Fruit fly (Drosophila melanogaster) whole organism, prepupa: Measurements from ENCODE around the gene Cand1.

ENCODE experiments used
- Blimp-1 ChIP-seq: fragments of 200-800 bp; sonication (Bioruptor generic); optimal IDR thresholded peaks from 3 replicates; lab custom pipeline; 2017; ENCODE audit warnings: missing biosample characterization, missing genetic modification characterization, mild to moderate bottlenecking, moderate library complexity, missing genetic modification reagents
- CG10631 ChIP-seq: fragments of 200-800 bp; sonication (Bioruptor generic); optimal IDR thresholded peaks from 2 replicates; lab custom pipeline; 2016; ENCODE audit warnings: missing biosample characterization, missing genetic modification characterization
- CG10669 ChIP-seq: fragments of 200-800 bp; sonication (Bioruptor generic); optimal IDR thresholded peaks from 3 replicates; lab custom pipeline; 2018; ENCODE audit warnings: missing biosample characterization, mild to moderate bottlenecking, missing genetic modification characterization, moderate library complexity
- CG11902 ChIP-seq: fragments of 200-800 bp; sonication (Bioruptor generic); optimal IDR thresholded peaks from 3 replicates; lab custom pipeline; 2016; ENCODE audit warnings: missing biosample characterization, missing genetic modification characterization
- CG15336 ChIP-seq: fragments of 200-800 bp; sonication (Bioruptor generic); IDR thresholded peaks from 2 replicates; pipeline ENCODE4 v1.3.6; 2022; ENCODE audit warnings: missing biosample characterization, missing genetic modification characterization
- CG16779 ChIP-seq: fragments of 200-800 bp; sonication (Bioruptor generic); optimal IDR thresholded peaks from 3 replicates; lab custom pipeline; 2017; ENCODE audit warnings: missing biosample characterization, mild to moderate bottlenecking, missing genetic modification characterization
- CG3032 ChIP-seq: fragments of 200-800 bp; optimal IDR thresholded peaks from 2 replicates; lab custom pipeline; 2019; ENCODE audit warnings: missing biosample characterization, mild to moderate bottlenecking, missing genetic modification characterization, moderate library complexity
- CG31627 ChIP-seq: fragments of 200-800 bp; sonication (Bioruptor generic); optimal IDR thresholded peaks from 3 replicates; lab custom pipeline; 2016; ENCODE audit warnings: missing biosample characterization, missing genetic modification characterization
- CG34406 ChIP-seq: fragments of 200-800 bp; sonication (Bioruptor generic); optimal IDR thresholded peaks from 3 replicates; lab custom pipeline; 2016; ENCODE audit warnings: missing biosample characterization, missing genetic modification characterization
- CG4318 ChIP-seq: fragments of 200-800 bp; sonication (Bioruptor generic); optimal IDR thresholded peaks from 3 replicates; lab custom pipeline; 2017; ENCODE audit warnings: missing biosample characterization, mild to moderate bottlenecking, missing genetic modification characterization
- CG6163 ChIP-seq: fragments of 200-800 bp; sonication (Bioruptor generic); IDR thresholded peaks from 3 replicates; pipeline ENCODE4 v1.3.6; 2022; ENCODE audit warnings: missing biosample characterization, missing genetic modification characterization
- CG6792 ChIP-seq: fragments of 200-800 bp; sonication (Bioruptor generic); optimal IDR thresholded peaks from 3 replicates; lab custom pipeline; 2016; ENCODE audit warnings: missing biosample characterization, missing genetic modification characterization
- CG7368 ChIP-seq: fragments of 200-800 bp; sonication (Bioruptor generic); optimal IDR thresholded peaks from 3 replicates; lab custom pipeline; 2016; ENCODE audit warnings: missing biosample characterization, missing genetic modification characterization
- CG8632 ChIP-seq: fragments of 200-800 bp; sonication (Bioruptor generic); optimal IDR thresholded peaks from 3 replicates; lab custom pipeline; 2016; ENCODE audit warnings: missing biosample characterization, missing genetic modification characterization
- Eip75B ChIP-seq: fragments of 200-800 bp; sonication (Bioruptor generic); optimal IDR thresholded peaks from 3 replicates; lab custom pipeline; 2016; ENCODE audit warnings: missing biosample characterization, missing genetic modification characterization
- Eip78C ChIP-seq: fragments of 200-800 bp; sonication (Bioruptor generic); peaks from one replicate; lab custom pipeline; 2016; ENCODE audit warnings: missing biosample characterization, missing genetic modification characterization
- Eip93F ChIP-seq: fragments of 200-800 bp; sonication (Bioruptor generic); optimal IDR thresholded peaks from 2 replicates; lab custom pipeline; 2016; ENCODE audit warnings: missing biosample characterization, mild to moderate bottlenecking, missing genetic modification characterization
- Ets96B ChIP-seq: fragments of 200-800 bp; optimal IDR thresholded peaks from 2 replicates; lab custom pipeline; 2019; ENCODE audit warnings: missing biosample characterization, mild to moderate bottlenecking, missing genetic modification characterization, moderate library complexity
- Gug ChIP-seq: fragments of 200-800 bp; sonication (Bioruptor generic); IDR thresholded peaks from 2 replicates; pipeline ENCODE4 v1.3.6; 2022; ENCODE audit warnings: missing biosample characterization, missing genetic modification characterization
- Hr38 ChIP-seq: sonication (Bioruptor generic); optimal IDR thresholded peaks from 2 replicates; lab custom pipeline; 2016; ENCODE audit warnings: missing biosample characterization, missing genetic modification characterization
- Lpt ChIP-seq: fragments of 200-800 bp; sonication (Bioruptor generic); optimal IDR thresholded peaks from 3 replicates; lab custom pipeline; 2016; ENCODE audit warnings: missing biosample characterization, missing genetic modification characterization
- Smox ChIP-seq: fragments of 200-800 bp; sonication (Bioruptor generic); optimal IDR thresholded peaks from 3 replicates; lab custom pipeline; 2016; ENCODE audit warnings: missing biosample characterization, missing genetic modification characterization
- Sox102F ChIP-seq: fragments of 200-800 bp; sonication (Bioruptor generic); optimal IDR thresholded peaks from 2 replicates; lab custom pipeline; 2016; ENCODE audit warnings: missing biosample characterization, mild to moderate bottlenecking, missing genetic modification characterization
- Sox14 ChIP-seq: fragments of 200-800 bp; sonication (Bioruptor generic); optimal IDR thresholded peaks from 3 replicates; lab custom pipeline; 2016; ENCODE audit warnings: missing biosample characterization, missing genetic modification characterization
- Sox15 ChIP-seq: fragments of 200-800 bp; sonication (Bioruptor generic); optimal IDR thresholded peaks from 3 replicates; lab custom pipeline; 2016; ENCODE audit warnings: missing biosample characterization, missing genetic modification characterization
- achi ChIP-seq: fragments of 200-800 bp; sonication (Bioruptor generic); optimal IDR thresholded peaks from 3 replicates; lab custom pipeline; 2016; ENCODE audit warnings: missing biosample characterization, missing genetic modification characterization
- acj6 ChIP-seq: fragments of 200-800 bp; sonication (Bioruptor generic); optimal IDR thresholded peaks from 3 replicates; lab custom pipeline; 2016; ENCODE audit warnings: missing biosample characterization, missing genetic modification characterization
- dac ChIP-seq: fragments of 200-800 bp; sonication (Bioruptor generic); optimal IDR thresholded peaks from 2 replicates; lab custom pipeline; 2017; ENCODE audit warnings: missing biosample characterization, mild to moderate bottlenecking, missing genetic modification characterization
- dsx ChIP-seq: fragments of 200-800 bp; optimal IDR thresholded peaks from 3 replicates; lab custom pipeline; 2019; ENCODE audit warnings: missing biosample characterization, mild to moderate bottlenecking, missing genetic modification characterization, moderate library complexity; ENCODE audit not compliant: poor library complexity, severe bottlenecking
- eg ChIP-seq: fragments of 200-800 bp; sonication (Bioruptor generic); IDR thresholded peaks from 3 replicates; pipeline ENCODE4 v1.3.6; 2022; ENCODE audit warnings: missing biosample characterization, missing genetic modification characterization
- esn ChIP-seq: fragments of 200-800 bp; sonication (Bioruptor generic); optimal IDR thresholded peaks from 2 replicates; lab custom pipeline; 2016; ENCODE audit warnings: missing biosample characterization, mild to moderate bottlenecking, missing genetic modification characterization, moderate library complexity
- fd59A ChIP-seq: fragments of 200-800 bp; sonication (Bioruptor generic); optimal IDR thresholded peaks from 2 replicates; lab custom pipeline; 2017; ENCODE audit warnings: missing biosample characterization, mild to moderate bottlenecking, missing genetic modification characterization, missing genetic modification reagents
- fd85E ChIP-seq: fragments of 200-800 bp; sonication (Bioruptor generic); optimal IDR thresholded peaks from 3 replicates; lab custom pipeline; 2016; ENCODE audit warnings: missing biosample characterization, missing genetic modification characterization
- fkh ChIP-seq: fragments of 200-800 bp; sonication (Bioruptor generic); optimal IDR thresholded peaks from 3 replicates; lab custom pipeline; 2017; ENCODE audit warnings: missing biosample characterization, mild to moderate bottlenecking, missing genetic modification characterization, moderate library complexity
- net ChIP-seq: fragments of 200-800 bp; sonication (Bioruptor generic); optimal IDR thresholded peaks from 3 replicates; lab custom pipeline; 2016; ENCODE audit warnings: missing biosample characterization, missing genetic modification characterization
- pdm3 ChIP-seq: fragments of 200-800 bp; sonication (Bioruptor generic); optimal IDR thresholded peaks from 3 replicates; lab custom pipeline; 2016; ENCODE audit warnings: missing biosample characterization, missing genetic modification characterization
- spab ChIP-seq: fragments of 200-800 bp; sonication (Bioruptor generic); optimal IDR thresholded peaks from 2 replicates; lab custom pipeline; 2017; ENCODE audit warnings: missing biosample characterization, mild to moderate bottlenecking, missing genetic modification characterization, missing genetic modification reagents
- ss ChIP-seq, 2 experiments: fragments of 200-800 bp; sonication (Bioruptor generic); optimal IDR thresholded peaks; 2 replicates in 1 of 2; 3 replicates in 1 of 2; lab custom pipeline; 2017 to 2018; ENCODE audit warnings: mild to moderate bottlenecking in 2 of 2, missing biosample characterization in 2 of 2, missing genetic modification characterization in 2 of 2, moderate library complexity in 1 of 2
- svp ChIP-seq: fragments of 200-800 bp; sonication (Bioruptor generic); peaks from one replicate; lab custom pipeline; 2016; ENCODE audit warnings: missing biosample characterization, missing genetic modification characterization

Gene Cand1

DNA sequence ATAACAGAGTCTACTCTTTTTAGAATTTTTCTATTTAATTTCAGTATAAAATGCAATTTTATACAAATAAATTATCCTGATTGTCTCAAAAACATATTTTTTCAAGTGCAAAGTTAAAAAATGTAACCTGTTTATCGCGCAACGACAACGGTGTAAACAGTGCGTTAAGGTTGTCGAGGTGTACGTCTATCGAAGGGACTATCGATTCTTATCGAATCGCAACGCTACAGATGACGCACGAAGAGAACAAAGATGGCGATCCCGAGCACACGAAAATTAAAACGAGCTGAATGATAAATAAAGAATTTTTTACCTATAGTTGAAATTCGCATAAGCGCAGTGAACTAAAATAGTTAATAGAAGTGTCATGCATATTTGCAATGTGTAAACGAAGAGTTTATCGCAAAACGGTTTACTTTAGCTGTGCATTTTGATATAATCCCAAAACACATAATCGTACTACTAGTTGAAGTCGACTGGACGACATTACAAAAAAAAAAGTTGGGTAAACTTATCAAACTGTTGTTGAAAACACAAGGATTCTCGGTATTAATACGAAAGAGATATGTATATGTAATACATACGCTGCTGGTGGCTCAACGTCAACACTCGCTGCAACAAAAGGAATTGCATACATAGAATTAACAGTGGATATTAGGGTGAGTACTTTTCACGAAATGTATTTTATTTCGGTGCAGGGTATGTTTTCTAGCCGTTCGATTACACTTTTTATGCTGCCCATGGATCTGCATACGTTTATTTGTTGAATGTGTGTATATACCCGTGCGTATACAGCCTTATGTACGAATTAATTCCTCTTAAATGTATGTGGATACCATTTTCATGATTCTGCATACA lies 25.6 kb upstream of the Cand1 start, which contains the start of gene da (continued):
- TF ChIP-seq esn (GFP tag; lab: Kevin White, UChicago) (peak; percentile 66), CG6163 (GFP tag; lab: Robert Waterston, UW) (no peak), fd85E (no peak), CG34406 (no peak), CG10669 (GFP tag; lab: Kevin White, UChicago) (peak; percentile 22), CG3032 (tag; lab: Kevin White, UChicago) (peak; percentile 61), Ets96B (tag; lab: Kevin White, UChicago) (peak; percentile 24), Sox102F (GFP tag; lab: Kevin White, UChicago) (peak; percentile 4), ss (GFP tag; optimal IDR thresholded peaks at IDR 0.05; lab: Kevin White, UChicago) (peak in 1 of 2 experiments; percentile 24), CG31627 (peak; percentile 58), CG16779 (no peak), Gug (no peak), CG7368 (GFP tag; lab: Kevin White, UChicago) (peak; percentile 24), Sox14 (GFP tag; lab: Kevin White, UChicago) (peak; percentile 80), Sox15 (peak; percentile 5), dsx (GFP tag; lab: Kevin White, UChicago) (peak; percentile 29), CG8632 (GFP tag; lab: Kevin White, UChicago) (no peak), eg (GFP tag; lab: Robert Waterston, UW) (no peak; the same call in 1 of the 3 replicates), achi (GFP tag; lab: Kevin White, UChicago) (peak; percentile 45), Hr38 (GFP tag; lab: Kevin White, UChicago) (no peak), Eip75B (GFP tag; lab: Kevin White, UChicago) (peak; percentile 67), CG15336 (GFP tag; lab: Robert Waterston, UW) (0 out of 2 replicates have a peak, but pooled peaks have one; percentile 31), Lpt (no peak), Blimp-1 (GFP tag; lab: Kevin White, UChicago) (peak; percentile 17), pdm3 (GFP tag; lab: Kevin White, UChicago) (peak; percentile 73), Eip78C (peak; percentile 73), fkh (GFP tag; lab: Kevin White, UChicago) (peak; percentile 47), CG11902 (peak; percentile 11)

DNA sequence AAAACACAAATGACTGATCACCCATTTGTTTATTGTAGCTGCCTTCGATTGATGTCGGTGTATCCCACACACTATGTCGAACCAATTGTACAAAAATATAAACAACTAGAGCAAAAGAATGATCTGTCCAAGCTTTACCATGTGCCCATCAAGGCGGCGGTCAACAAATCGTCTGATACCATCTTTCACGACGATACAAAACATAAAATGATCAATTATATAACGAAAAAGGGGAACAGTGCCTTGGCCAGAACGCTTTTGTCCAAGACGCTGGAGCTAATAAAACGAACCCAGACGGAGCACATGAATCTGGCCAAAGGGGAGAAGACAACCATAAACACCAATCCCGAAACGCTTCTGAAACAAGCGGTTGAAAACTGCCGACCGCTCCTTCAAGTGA lies 24.3 kb upstream of the Cand1 start:
- TF ChIP-seq spab (GFP tag; lab: Kevin White, UChicago): no peak
- TF ChIP-seq fd59A (GFP tag; lab: Kevin White, UChicago): no peak
- no peak for TF ChIP-seq eg (GFP tag; lab: Robert Waterston, UW)
- TF ChIP-seq Blimp-1 (GFP tag; lab: Kevin White, UChicago): no peak
- TF ChIP-seq fd85E: no peak
- no peak for TF ChIP-seq CG31627
- no peak for TF ChIP-seq CG4318 (GFP tag; lab: Kevin White, UChicago)
- TF ChIP-seq CG7368 (GFP tag; lab: Kevin White, UChicago): no peak
- no peak for TF ChIP-seq fkh (GFP tag; lab: Kevin White, UChicago)
- TF ChIP-seq CG10669 (GFP tag; lab: Kevin White, UChicago): no peak
- TF ChIP-seq CG3032 (tag; lab: Kevin White, UChicago): no peak
- TF ChIP-seq svp: no peak
- TF ChIP-seq CG10631 (GFP tag; lab: Kevin White, UChicago): no peak
- TF ChIP-seq acj6 (GFP tag; lab: Kevin White, UChicago): no peak
- TF ChIP-seq net (GFP tag; lab: Kevin White, UChicago): no peak
- TF ChIP-seq Smox (GFP tag; lab: Kevin White, UChicago): no peak
- TF ChIP-seq CG6792 (GFP tag; lab: Kevin White, UChicago): no peak
- no peak for TF ChIP-seq dac
- TF ChIP-seq Eip75B (GFP tag; lab: Kevin White, UChicago): no peak
- no peak for TF ChIP-seq Eip93F (GFP tag; lab: Kevin White, UChicago)
